Worm (Caenorhabditis elegans) whole organism, mixed stage, embryonic: Measurements from ENCODE around the gene nhr-56.

Experiments used
- pha-4 ChIP-seq: fragments of 150-350 bp; optimal IDR thresholded peaks from 2 replicates; lab custom pipeline; 2018; ENCODE audit warnings: missing biosample characterization, missing genetic modification reagents, missing genetic modification characterization
- sptf-1 ChIP-seq: sonication (generic microtip); optimal IDR thresholded peaks from 2 replicates; lab custom pipeline; 2017; ENCODE audit warnings: mild to moderate bottlenecking, missing genetic modification characterization, moderate library complexity, missing compliant biosample characterization
- unc-39 ChIP-seq: fragments of 150-350 bp; optimal IDR thresholded peaks from 2 replicates; lab custom pipeline; 2014; ENCODE audit warnings: missing biosample characterization, missing genetic modification characterization
- unc-62 ChIP-seq: fragments of 150-350 bp; optimal IDR thresholded peaks from 2 replicates; lab custom pipeline; 2014; ENCODE audit warnings: missing biosample characterization, missing genetic modification reagents, missing genetic modification characterization
- ztf-11 ChIP-seq: fragments of 150-350 bp; optimal IDR thresholded peaks from 2 replicates; lab custom pipeline; 2014; ENCODE audit warnings: missing biosample characterization, missing genetic modification characterization

ce11 chrV:2226903-2227302, 8.1 kb downstream of the nhr-56 start, which contains the start of gene nhr-18:
- TF ChIP-seq unc-39 (tag; lab: Kevin White, UChicago) (no peak), pha-4 (no peak), ztf-11 (tag; lab: Kevin White, UChicago) (no peak), unc-62 (GFP tag; lab: Kevin White, UChicago) (no peak), sptf-1 (tag; lab: Kevin White, UChicago) (no peak)
